Worm (Caenorhabditis elegans) whole organism, young adult: ENCODE measurements around the gene nhr-96.

Source experiments
- C06A6.2 ChIP-seq: fragments of 200-800 bp; sonication (Bioruptor generic); conservative IDR thresholded peaks from 2 replicates; pipeline ENCODE4 v1.3.6; 2022; ENCODE audit warnings: missing genetic modification characterization, missing compliant biosample characterization
- F23B12.7 ChIP-seq: sonication (generic microtip); optimal IDR thresholded peaks from 2 replicates; lab custom pipeline; 2017; ENCODE audit warnings: missing genetic modification characterization, mild to moderate bottlenecking, missing compliant biosample characterization, antibody characterized with exemption, moderate library complexity; ENCODE audit not compliant: insufficient read depth
- F37B4.10 ChIP-seq: fragments of 200-800 bp; sonication (Bioruptor generic); IDR thresholded peaks from 2 replicates; pipeline ENCODE4 v1.3.6; 2022; ENCODE audit warnings: missing genetic modification characterization, missing compliant biosample characterization
- F57A8.1 ChIP-seq: fragments of 200-800 bp; sonication (Bioruptor generic); optimal IDR thresholded peaks from 2 replicates; lab custom pipeline; 2018; ENCODE audit warnings: mild to moderate bottlenecking, missing genetic modification characterization, moderate library complexity, missing compliant biosample characterization
- F57C9.4 ChIP-seq: sonication (generic microtip); optimal IDR thresholded peaks from 2 replicates; lab custom pipeline; 2017; ENCODE audit warnings: mild to moderate bottlenecking, missing genetic modification characterization, missing compliant biosample characterization
- Y53F4B.3 ChIP-seq: fragments of 200-800 bp; sonication (Bioruptor generic); IDR thresholded peaks from 2 replicates; pipeline ENCODE4 v1.3.6; 2022; ENCODE audit warnings: missing genetic modification reagents, missing genetic modification characterization, missing compliant biosample characterization
- Y53G8AR.9 ChIP-seq: fragments of 200-800 bp; sonication (Bioruptor generic); conservative IDR thresholded peaks from 2 replicates; pipeline ENCODE4 v1.3.6; 2022; ENCODE audit warnings: missing genetic modification reagents, missing genetic modification characterization, missing compliant biosample characterization
- atf-7 ChIP-seq: sonication (generic microtip); optimal IDR thresholded peaks from 2 replicates; lab custom pipeline; 2017; ENCODE audit warnings: mild to moderate bottlenecking, missing genetic modification characterization, missing compliant biosample characterization
- attf-5 ChIP-seq: fragments of 200-800 bp; sonication (Bioruptor generic); optimal IDR thresholded peaks from 2 replicates; lab custom pipeline; 2018; ENCODE audit warnings: mild to moderate bottlenecking, missing genetic modification characterization, missing compliant biosample characterization
- ccch-3 ChIP-seq: fragments of 200-800 bp; sonication (Bioruptor generic); optimal IDR thresholded peaks from 2 replicates; lab custom pipeline; 2018; ENCODE audit warnings: mild to moderate bottlenecking, missing genetic modification characterization, missing compliant biosample characterization
- cebp-1 ChIP-seq, 2 experiments: fragments of 200-800 bp in 1 of 2; sonication (Bioruptor generic) in 1 of 2; sonication (generic microtip) in 1 of 2; IDR thresholded peaks in 1 of 2; optimal IDR thresholded peaks in 1 of 2; 2 replicates each; pipeline versions ENCODE4 v1.3.6 to Lab custom; 2017 to 2022; ENCODE audit warnings: missing compliant biosample characterization in 2 of 2, missing genetic modification characterization in 2 of 2, mild to moderate bottlenecking in 1 of 2, missing genetic modification reagents in 1 of 2, moderate library complexity in 1 of 2
- ceh-100 ChIP-seq: fragments of 200-800 bp; sonication (Bioruptor generic); IDR thresholded peaks from 2 replicates; pipeline ENCODE4 v1.3.6; 2022; ENCODE audit warnings: missing genetic modification reagents, missing genetic modification characterization, missing compliant biosample characterization
- ceh-40 ChIP-seq: fragments of 200-800 bp; sonication (Bioruptor generic); IDR thresholded peaks from 2 replicates; pipeline ENCODE4 v1.3.6; 2022; ENCODE audit warnings: missing genetic modification characterization, missing compliant biosample characterization
- chd-7 ChIP-seq: sonication (generic microtip); optimal IDR thresholded peaks from 2 replicates; lab custom pipeline; 2016; ENCODE audit warnings: mild to moderate bottlenecking, missing genetic modification characterization, moderate library complexity, missing compliant biosample characterization
- dox-1 ChIP-seq: fragments of 200-800 bp; sonication (Bioruptor generic); IDR thresholded peaks from 2 replicates; pipeline ENCODE4 v1.3.6; 2022; ENCODE audit warnings: missing genetic modification reagents, missing genetic modification characterization, missing compliant biosample characterization
- dpl-1 ChIP-seq: fragments of 150-350 bp; optimal IDR thresholded peaks from 2 replicates; lab custom pipeline; 2014; ENCODE audit warnings: missing biosample characterization, missing genetic modification reagents, missing genetic modification characterization
- egrh-3 ChIP-seq: fragments of 200-800 bp; sonication (Bioruptor generic); IDR thresholded peaks from 2 replicates; pipeline ENCODE4 v1.3.6; 2022; ENCODE audit warnings: missing genetic modification reagents, missing genetic modification characterization, missing compliant biosample characterization
- ekl-4 ChIP-seq: fragments of 200-800 bp; sonication (Bioruptor generic); IDR thresholded peaks from 2 replicates; pipeline ENCODE4 v1.3.6; 2022; ENCODE audit warnings: missing genetic modification reagents, missing genetic modification characterization, missing compliant biosample characterization
- fkh-3 ChIP-seq: sonication (generic microtip); optimal IDR thresholded peaks from 2 replicates; lab custom pipeline; 2016; ENCODE audit warnings: mild to moderate bottlenecking, missing genetic modification characterization, missing compliant biosample characterization
- gei-17 ChIP-seq: fragments of 200-800 bp; sonication (Bioruptor generic); optimal IDR thresholded peaks from 2 replicates; lab custom pipeline; 2018; ENCODE audit warnings: mild to moderate bottlenecking, missing genetic modification characterization, missing compliant biosample characterization
- him-1 ChIP-seq: sonication (generic microtip); optimal IDR thresholded peaks from 2 replicates; lab custom pipeline; 2016; ENCODE audit warnings: missing genotype, missing genetic modification reagents, missing genetic modification characterization, missing compliant biosample characterization
- hmg-1.2 ChIP-seq: fragments of 200-800 bp; sonication (Bioruptor generic); IDR thresholded peaks from 2 replicates; pipeline ENCODE4 v1.3.6; 2022; ENCODE audit warnings: missing genetic modification reagents, missing genetic modification characterization, missing compliant biosample characterization
- let-526 ChIP-seq: fragments of 200-800 bp; sonication (Bioruptor generic); IDR thresholded peaks from 2 replicates; pipeline ENCODE4 v1.3.6; 2022; ENCODE audit warnings: missing genetic modification reagents, missing genetic modification characterization, missing compliant biosample characterization
- let-607 ChIP-seq, 2 experiments: fragments of 200-800 bp in 1 of 2; sonication (Bioruptor generic) in 1 of 2; sonication (generic microtip) in 1 of 2; optimal IDR thresholded peaks; 2 replicates each; lab custom pipeline; 2016 to 2018; ENCODE audit warnings: mild to moderate bottlenecking in 2 of 2, missing compliant biosample characterization in 2 of 2, missing genetic modification characterization in 2 of 2, moderate library complexity in 2 of 2, missing genotype in 1 of 2
- lin-26 ChIP-seq: fragments of 200-800 bp; sonication (Bioruptor generic); IDR thresholded peaks from 2 replicates; pipeline ENCODE4 v1.3.6; 2022; ENCODE audit warnings: missing genetic modification reagents, missing genetic modification characterization, missing compliant biosample characterization
- lin-40 ChIP-seq: sonication (generic microtip); optimal IDR thresholded peaks from 2 replicates; lab custom pipeline; 2016; ENCODE audit warnings: missing genetic modification characterization, mild to moderate bottlenecking, missing compliant biosample characterization, missing genotype, missing genetic modification reagents
- lin-54 ChIP-seq: fragments of 200-800 bp; sonication (Bioruptor generic); optimal IDR thresholded peaks from 2 replicates; lab custom pipeline; 2018; ENCODE audit warnings: mild to moderate bottlenecking, missing genetic modification characterization, missing compliant biosample characterization
- lsl-1 ChIP-seq: fragments of 200-800 bp; sonication (Bioruptor generic); optimal IDR thresholded peaks from 2 replicates; lab custom pipeline; 2018; ENCODE audit warnings: mild to moderate bottlenecking, missing genetic modification characterization, moderate library complexity, missing compliant biosample characterization
- lsy-27 ChIP-seq: sonication (generic microtip); optimal IDR thresholded peaks from 2 replicates; lab custom pipeline; 2017; ENCODE audit warnings: missing genetic modification characterization, mild to moderate bottlenecking, missing compliant biosample characterization, antibody characterized with exemption, missing genotype, borderline replicate concordance; ENCODE audit not compliant: insufficient read depth
- madf-10 ChIP-seq: sonication (generic microtip); optimal IDR thresholded peaks from 2 replicates; lab custom pipeline; 2016; ENCODE audit warnings: mild to moderate bottlenecking, missing genetic modification characterization, missing compliant biosample characterization
- madf-6 ChIP-seq: fragments of 200-800 bp; sonication (Bioruptor generic); IDR thresholded peaks from 2 replicates; pipeline ENCODE4 v1.3.6; 2022; ENCODE audit warnings: missing genetic modification reagents, missing genetic modification characterization, missing compliant biosample characterization
- mcd-1 ChIP-seq: fragments of 200-800 bp; sonication (Bioruptor generic); IDR thresholded peaks from 2 replicates; pipeline ENCODE4 v1.3.6; 2022; ENCODE audit warnings: missing genetic modification reagents, missing genetic modification characterization, missing compliant biosample characterization
- nhr-80 ChIP-seq: sonication (generic microtip); optimal IDR thresholded peaks from 2 replicates; lab custom pipeline; 2016; ENCODE audit warnings: missing genetic modification characterization, missing compliant biosample characterization
- nhr-90 ChIP-seq: sonication (generic microtip); optimal IDR thresholded peaks from 2 replicates; lab custom pipeline; 2016; ENCODE audit warnings: missing genotype, mild to moderate bottlenecking, missing genetic modification characterization, missing compliant biosample characterization
- pha-4 ChIP-seq: fragments of 150-350 bp; sonication (generic microtip); optimal IDR thresholded peaks from 2 replicates; lab custom pipeline; 2014; ENCODE audit warnings: missing biosample characterization, missing genetic modification reagents, missing genetic modification characterization
- rcor-1 ChIP-seq: fragments of 200-800 bp; sonication (Bioruptor generic); IDR thresholded peaks from 2 replicates; pipeline ENCODE4 v1.3.6; 2022; ENCODE audit warnings: missing genetic modification reagents, missing genetic modification characterization, missing compliant biosample characterization
- sdz-38 ChIP-seq: sonication (generic microtip); optimal IDR thresholded peaks from 2 replicates; lab custom pipeline; 2016; ENCODE audit warnings: missing genotype, missing genetic modification characterization, missing compliant biosample characterization
- sea-2 ChIP-seq: fragments of 200-800 bp; sonication (Bioruptor generic); IDR thresholded peaks from 2 replicates; pipeline ENCODE4 v1.3.6; 2022; ENCODE audit warnings: missing genetic modification characterization, missing compliant biosample characterization
- snpc-1.1 ChIP-seq: sonication (generic microtip); optimal IDR thresholded peaks from 2 replicates; lab custom pipeline; 2017; ENCODE audit warnings: missing genetic modification characterization, mild to moderate bottlenecking, missing compliant biosample characterization, antibody characterized with exemption, moderate library complexity, missing genotype, missing genetic modification reagents; ENCODE audit not compliant: insufficient read depth
- tlf-1 ChIP-seq: fragments of 200-800 bp; sonication (Bioruptor generic); optimal IDR thresholded peaks from 2 replicates; lab custom pipeline; 2018; ENCODE audit warnings: mild to moderate bottlenecking, missing genetic modification characterization, missing compliant biosample characterization
- unc-62 ChIP-seq: fragments of 150-350 bp; optimal IDR thresholded peaks from 2 replicates; lab custom pipeline; 2014; ENCODE audit warnings: missing biosample characterization, missing genetic modification reagents, missing genetic modification characterization
- ztf-25 ChIP-seq: fragments of 200-800 bp; sonication (Bioruptor generic); IDR thresholded peaks from 2 replicates; pipeline ENCODE4 v1.3.6; 2022; ENCODE audit warnings: missing genetic modification reagents, missing genetic modification characterization, missing compliant biosample characterization

The nhr-96 gene

ce11 chrV:2242630-2243029, 9.4 kb downstream of the nhr-96 start, which contains the start of gene cyp-33C3:
TSS of gene cyp-33C3 (plus strand) at chrV:2242778.
- peak; percentile 41; the same call in 1 of the 2 replicates for TF ChIP-seq hmg-1.2
- TF ChIP-seq Y53F4B.3 (GFP tag; lab: Robert Waterston, UW), result no peak
- TF ChIP-seq, all 124 proteins: peak for 1

ce11 chrV:2244751-2245150, 11.5 kb downstream of the nhr-96 start, which contains the start of gene cyp-33C5:
TSS of gene cyp-33C5 (plus strand) at chrV:2245004.
- TF ChIP-seq egrh-3 (GFP tag; lab: Robert Waterston, UW) (no peak), hmg-1.2 (peak; percentile 80; the same call in 1 of the 2 replicates), nhr-80 (tag; lab: Kevin White, UChicago) (peak; percentile 4)
- TF ChIP-seq, all 124 proteins: peak for 2

- TF ChIP-seq dpl-1 (GFP tag; lab: Kevin White, UChicago) (no peak), lin-40 (no peak), gei-17 (GFP tag; lab: Kevin White, UChicago) (no peak), chd-7 (tag; lab: Kevin White, UChicago) (no peak), F57A8.1 (GFP tag; lab: Kevin White, UChicago) (no peak), nhr-90 (tag; lab: Kevin White, UChicago) (no peak), madf-10 (tag; lab: Kevin White, UChicago) (no peak), madf-6 (GFP tag; lab: Robert Waterston, UW) (no peak), ceh-100 (GFP tag; lab: Robert Waterston, UW) (no peak), lin-26 (no peak), lsl-1 (GFP tag; lab: Kevin White, UChicago) (no peak), ekl-4 (no peak), fkh-3 (tag; lab: Kevin White, UChicago) (no peak), C06A6.2 (GFP tag; lab: Robert Waterston, UW) (no peak), let-526 (GFP tag; lab: Robert Waterston, UW) (no peak), F57C9.4 (tag; lab: Kevin White, UChicago) (no peak), ztf-25 (no peak), snpc-1.1 (no peak), let-607 (tag; optimal IDR thresholded peaks at IDR 0.05; lab: Kevin White, UChicago) (no peak), sdz-38 (tag; lab: Kevin White, UChicago) (no peak)
Observed at ce11 chrV:2249310-2249709, 16.0 kb downstream of the nhr-96 start, which contains the start of gene cyp-33C6. TSS of gene cyp-33C6 (minus strand) at chrV:2249410.

- peak; percentile 18; the same call in 1 of the 2 replicates for TF ChIP-seq hmg-1.2
- TF ChIP-seq tlf-1 (GFP tag; lab: Kevin White, UChicago), result no peak
- TF ChIP-seq mcd-1 (GFP tag; lab: Robert Waterston, UW), result 0 out of 2 replicates have a peak, but pooled peaks have one; percentile 11
- no peak for TF ChIP-seq him-1 (tag; lab: Kevin White, UChicago)
- peak; percentile 95 for TF ChIP-seq cebp-1 (GFP tag; IDR thresholded peaks at IDR 0.05; lab: Robert Waterston, UW)
- peak; percentile 96 for TF ChIP-seq cebp-1 (tag; optimal IDR thresholded peaks at IDR 0.05; lab: Kevin White, UChicago)
- TF ChIP-seq sea-2 (GFP tag; lab: Robert Waterston, UW), result no peak
- TF ChIP-seq ceh-40 (GFP tag; lab: Robert Waterston, UW), result no peak
- no peak for TF ChIP-seq Y53G8AR.9 (GFP tag; lab: Robert Waterston, UW)
- TF ChIP-seq pha-4 (tag; lab: Kevin White, UChicago), result peak; percentile 62
- TF ChIP-seq unc-62 (GFP tag; lab: Kevin White, UChicago), result peak; percentile 28
- no peak for TF ChIP-seq rcor-1 (GFP tag; lab: Robert Waterston, UW)
- TF ChIP-seq lsy-27, result no peak
- no peak for TF ChIP-seq sdz-38 (tag; lab: Kevin White, UChicago)
- TF ChIP-seq F37B4.10 (GFP tag; lab: Robert Waterston, UW), result no peak
- no peak for TF ChIP-seq ccch-3 (GFP tag; lab: Kevin White, UChicago)
- no peak for TF ChIP-seq atf-7 (tag; lab: Kevin White, UChicago)
- TF ChIP-seq lin-54 (GFP tag; lab: Kevin White, UChicago), result no peak
- TF ChIP-seq dox-1 (GFP tag; lab: Robert Waterston, UW), result 0 out of 2 replicates have a peak, but pooled peaks have one; percentile 46
- peak; percentile 56 for TF ChIP-seq attf-5 (GFP tag; lab: Kevin White, UChicago)
- peak; percentile 9 for TF ChIP-seq F23B12.7 (tag; lab: Kevin White, UChicago)
- no peak for TF ChIP-seq gei-17 (GFP tag; lab: Kevin White, UChicago)
Observed at ce11 chrV:2250126-2250590, 16.9 kb downstream of the nhr-96 start, which contains the start of gene cyp-33C7. TSS of gene cyp-33C7 (plus strand) at chrV:2250540.
